Worm (Caenorhabditis elegans) whole organism, mixed stage, embryonic: ENCODE results near the gene srsx-13.

Experiments used
- M03D4.4 ChIP-seq: sonication (generic microtip); optimal IDR thresholded peaks from 2 replicates; lab custom pipeline; 2017; ENCODE audit warnings: mild to moderate bottlenecking, missing genetic modification characterization, missing compliant biosample characterization
- bed-3 ChIP-seq: fragments of 200-800 bp; sonication (Bioruptor generic); optimal IDR thresholded peaks from 3 replicates; lab custom pipeline; 2018; ENCODE audit warnings: mild to moderate bottlenecking, missing genetic modification characterization, moderate library complexity, missing compliant biosample characterization
- ceh-39 ChIP-seq: fragments of 150-350 bp; optimal IDR thresholded peaks from 2 replicates; lab custom pipeline; 2014; ENCODE audit warnings: missing biosample characterization, missing genetic modification characterization
- ceh-43 ChIP-seq: fragments of 200-800 bp; sonication (Bioruptor generic); optimal IDR thresholded peaks from 2 replicates; lab custom pipeline; 2018; ENCODE audit warnings: mild to moderate bottlenecking, missing genetic modification characterization, moderate library complexity, missing compliant biosample characterization
- ceh-83 ChIP-seq: fragments of 200-800 bp; sonication (Bioruptor generic); optimal IDR thresholded peaks from 2 replicates; lab custom pipeline; 2018; ENCODE audit warnings: mild to moderate bottlenecking, missing genetic modification characterization, missing compliant biosample characterization
- ces-1 ChIP-seq: fragments of 150-350 bp; optimal IDR thresholded peaks from 2 replicates; lab custom pipeline; 2014; ENCODE audit warnings: missing biosample characterization, missing genetic modification reagents, missing genetic modification characterization
- cnd-1 ChIP-seq: fragments of 200-800 bp; sonication (Bioruptor generic); optimal IDR thresholded peaks from 2 replicates; lab custom pipeline; 2018; ENCODE audit warnings: mild to moderate bottlenecking, missing genetic modification characterization, missing compliant biosample characterization
- drap-1 ChIP-seq: fragments of 200-800 bp; sonication (Bioruptor generic); optimal IDR thresholded peaks from 3 replicates; lab custom pipeline; 2018; ENCODE audit warnings: mild to moderate bottlenecking, missing genetic modification characterization, missing compliant biosample characterization
- elt-1 ChIP-seq: sonication (generic microtip); optimal IDR thresholded peaks from 2 replicates; lab custom pipeline; 2017; ENCODE audit warnings: missing genetic modification characterization, mild to moderate bottlenecking, missing compliant biosample characterization, antibody characterized with exemption, moderate library complexity, borderline replicate concordance; ENCODE audit not compliant: insufficient read depth
- elt-3 ChIP-seq: fragments of 150-350 bp; optimal IDR thresholded peaks from 2 replicates; lab custom pipeline; 2014; ENCODE audit warnings: missing biosample characterization, missing genetic modification characterization
- flh-1 ChIP-seq: fragments of 200-800 bp; sonication (Bioruptor generic); optimal IDR thresholded peaks from 2 replicates; lab custom pipeline; 2018; ENCODE audit warnings: mild to moderate bottlenecking, missing genetic modification characterization, moderate library complexity, missing compliant biosample characterization
- ham-2 ChIP-seq: fragments of 200-800 bp; sonication (Bioruptor generic); optimal IDR thresholded peaks from 2 replicates; lab custom pipeline; 2018; ENCODE audit warnings: mild to moderate bottlenecking, missing genetic modification characterization, missing compliant biosample characterization
- hlh-1 ChIP-seq: fragments of 150-350 bp; optimal IDR thresholded peaks from 2 replicates; lab custom pipeline; 2014; ENCODE audit warnings: missing biosample characterization, missing genetic modification reagents, missing genetic modification characterization
- lin-13 ChIP-seq: fragments of 150-350 bp; optimal IDR thresholded peaks from 2 replicates; lab custom pipeline; 2014; ENCODE audit warnings: missing biosample characterization, missing genetic modification characterization
- lin-32 ChIP-seq: fragments of 200-800 bp; sonication (Bioruptor generic); optimal IDR thresholded peaks from 2 replicates; lab custom pipeline; 2018; ENCODE audit warnings: mild to moderate bottlenecking, missing genetic modification characterization, missing compliant biosample characterization
- lsy-2 ChIP-seq: fragments of 150-350 bp; optimal IDR thresholded peaks from 2 replicates; lab custom pipeline; 2014; ENCODE audit warnings: missing biosample characterization, missing genetic modification characterization
- mab-5 ChIP-seq: fragments of 150-350 bp; optimal IDR thresholded peaks from 2 replicates; lab custom pipeline; 2014; ENCODE audit warnings: missing biosample characterization, missing genetic modification characterization
- mep-1 ChIP-seq: fragments of 150-350 bp; optimal IDR thresholded peaks from 2 replicates; lab custom pipeline; 2017; ENCODE audit warnings: missing biosample characterization, missing genetic modification reagents, missing genetic modification characterization, inconsistent platforms
- mls-2 ChIP-seq: sonication (generic microtip); optimal IDR thresholded peaks from 2 replicates; lab custom pipeline; 2016; ENCODE audit warnings: mild to moderate bottlenecking, missing genetic modification characterization, moderate library complexity, missing compliant biosample characterization
- nhr-12 ChIP-seq: fragments of 150-350 bp; optimal IDR thresholded peaks from 2 replicates; lab custom pipeline; 2014; ENCODE audit warnings: missing biosample characterization, missing genetic modification characterization
- nhr-2 ChIP-seq: fragments of 150-350 bp; optimal IDR thresholded peaks from 2 replicates; lab custom pipeline; 2014; ENCODE audit warnings: missing biosample characterization, missing genetic modification characterization
- nhr-237 ChIP-seq: fragments of 150-350 bp; optimal IDR thresholded peaks from 2 replicates; lab custom pipeline; 2014; ENCODE audit warnings: missing biosample characterization, missing genetic modification characterization
- nhr-28 ChIP-seq: fragments of 150-350 bp; optimal IDR thresholded peaks from 2 replicates; lab custom pipeline; 2014; ENCODE audit warnings: missing biosample characterization, missing genetic modification characterization
- nhr-76 ChIP-seq: sonication (generic microtip); optimal IDR thresholded peaks from 2 replicates; lab custom pipeline; 2017; ENCODE audit warnings: missing biosample characterization, missing genetic modification characterization
- pha-4 ChIP-seq: fragments of 150-350 bp; optimal IDR thresholded peaks from 2 replicates; lab custom pipeline; 2018; ENCODE audit warnings: missing biosample characterization, missing genetic modification reagents, missing genetic modification characterization
- snpc-4 ChIP-seq: fragments of 150-350 bp; optimal IDR thresholded peaks from 2 replicates; lab custom pipeline; 2014; ENCODE audit warnings: missing biosample characterization, missing genetic modification characterization
- sptf-1 ChIP-seq: sonication (generic microtip); optimal IDR thresholded peaks from 2 replicates; lab custom pipeline; 2017; ENCODE audit warnings: mild to moderate bottlenecking, missing genetic modification characterization, moderate library complexity, missing compliant biosample characterization
- tbx-8 ChIP-seq: fragments of 200-800 bp; sonication (Bioruptor generic); optimal IDR thresholded peaks from 2 replicates; lab custom pipeline; 2018; ENCODE audit warnings: mild to moderate bottlenecking, missing genetic modification characterization, moderate library complexity, missing compliant biosample characterization
- unc-120 ChIP-seq: sonication (generic microtip); optimal IDR thresholded peaks from 2 replicates; lab custom pipeline; 2017; ENCODE audit warnings: missing genetic modification characterization, missing compliant biosample characterization; ENCODE audit not compliant: poor library complexity, severe bottlenecking
- unc-39 ChIP-seq: fragments of 150-350 bp; optimal IDR thresholded peaks from 2 replicates; lab custom pipeline; 2014; ENCODE audit warnings: missing biosample characterization, missing genetic modification characterization
- unc-62 ChIP-seq: fragments of 150-350 bp; optimal IDR thresholded peaks from 2 replicates; lab custom pipeline; 2014; ENCODE audit warnings: missing biosample characterization, missing genetic modification reagents, missing genetic modification characterization
- ztf-11 ChIP-seq: fragments of 150-350 bp; optimal IDR thresholded peaks from 2 replicates; lab custom pipeline; 2014; ENCODE audit warnings: missing biosample characterization, missing genetic modification characterization

The srsx-13 gene

DNA sequence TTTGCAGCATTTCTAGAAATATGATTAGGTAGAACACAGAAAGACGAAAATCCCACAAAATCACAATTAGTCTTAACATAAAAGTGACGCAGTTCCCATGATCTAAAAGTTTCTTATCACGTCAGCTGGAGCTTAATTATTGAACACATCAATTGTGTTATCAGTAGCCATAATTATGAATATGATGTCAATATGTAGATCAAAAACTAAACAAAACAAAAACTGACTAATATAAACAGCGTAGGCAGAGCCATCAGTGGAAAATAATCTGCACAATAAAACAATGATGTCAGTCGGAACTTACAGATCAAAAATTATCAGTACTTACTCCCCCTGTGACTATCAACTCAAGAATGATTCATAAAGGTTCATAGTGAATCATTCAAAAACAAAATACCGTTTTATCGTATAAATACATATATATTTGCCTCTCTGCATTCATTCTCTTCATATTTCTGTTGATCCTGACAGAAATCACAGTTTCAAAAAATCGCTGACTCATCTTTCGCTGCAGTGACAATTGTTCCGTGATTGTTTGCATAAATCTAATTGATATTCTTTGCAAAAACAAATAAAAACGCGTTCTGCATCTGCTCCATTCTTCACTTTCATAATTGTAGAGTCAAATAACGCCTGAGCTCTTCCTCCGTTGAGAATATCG lies 29.3 kb upstream of the srsx-13 start, which contains the start of gene srr-6:
Gene srr-6, plus strand, starts transcription at position 611 of the 661 bp plus-strand sequence.
- TF ChIP-seq ces-1, result no peak
- TF ChIP-seq cnd-1, result no peak
- no peak for TF ChIP-seq elt-3

DNA sequence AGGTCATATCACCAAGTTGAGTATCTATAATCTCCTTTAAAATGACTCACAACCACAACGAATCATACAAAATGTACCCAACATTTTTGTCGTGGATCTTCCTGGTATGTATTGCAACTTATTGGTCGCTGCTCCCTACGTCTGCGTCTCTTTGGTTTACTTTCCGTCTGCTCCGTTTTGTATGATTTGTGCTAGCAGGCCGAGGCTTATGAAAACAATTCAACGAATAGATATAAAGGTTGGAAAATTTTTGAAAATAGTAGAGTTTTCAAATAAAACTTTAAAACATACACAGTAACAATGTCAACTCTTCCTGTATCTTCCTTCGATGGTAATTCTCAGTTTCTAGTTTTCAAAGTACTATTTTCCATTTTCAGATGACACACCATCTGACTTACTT lies 18.4 kb upstream of the srsx-13 start, which contains the start of gene srr-8:
Gene srr-8, plus strand, starts transcription at position 301 of the 400 bp plus-strand sequence.
- TF ChIP-seq flh-1, result no peak
- TF ChIP-seq nhr-12 (tag; lab: Kevin White, UChicago), result no peak
- TF ChIP-seq elt-3, result no peak
- no peak for TF ChIP-seq ceh-83 (GFP tag; lab: Kevin White, UChicago)
- TF ChIP-seq hlh-1 (tag; lab: Kevin White, UChicago), result no peak
- no peak for TF ChIP-seq mep-1 (tag; lab: Kevin White, UChicago)
- no peak for TF ChIP-seq sptf-1 (tag; lab: Kevin White, UChicago)
- no peak for TF ChIP-seq unc-62 (GFP tag; lab: Kevin White, UChicago)
- no peak for TF ChIP-seq unc-39 (tag; lab: Kevin White, UChicago)
- TF ChIP-seq ceh-43, result no peak
- no peak for TF ChIP-seq M03D4.4

DNA sequence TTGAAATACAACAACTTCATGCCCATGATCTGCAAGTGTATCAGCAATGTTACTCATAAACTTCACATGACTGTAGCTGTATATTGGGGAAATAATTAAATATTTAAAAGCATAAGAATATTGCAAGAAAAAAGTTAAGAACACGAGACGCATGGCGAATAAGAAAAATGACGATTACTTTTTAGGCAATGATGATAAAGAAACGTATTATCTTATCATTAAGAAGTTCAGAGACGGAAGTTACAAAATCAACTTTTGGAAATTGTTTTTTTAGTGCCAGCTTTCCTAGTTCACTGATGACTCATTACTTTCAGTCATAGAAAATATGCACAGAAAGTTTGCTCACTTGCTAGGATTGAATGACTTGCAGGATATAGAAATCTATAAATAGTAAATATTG lies 17.4 kb upstream of the srsx-13 start, which contains the start of gene ugt-7:
Gene ugt-7, minus strand, starts transcription at position 161 of the 400 bp plus-strand sequence.
- TF ChIP-seq tbx-8 (GFP tag; lab: Kevin White, UChicago), result no peak
- no peak for TF ChIP-seq ceh-39 (tag; lab: Kevin White, UChicago)
- no peak for TF ChIP-seq unc-120 (tag; lab: Kevin White, UChicago)
- no peak for TF ChIP-seq lin-32 (GFP tag; lab: Kevin White, UChicago)
- no peak for TF ChIP-seq ceh-83 (GFP tag; lab: Kevin White, UChicago)
- no peak for TF ChIP-seq hlh-1 (tag; lab: Kevin White, UChicago)
- no peak for TF ChIP-seq nhr-2 (tag; lab: Kevin White, UChicago)
- TF ChIP-seq lsy-2 (tag; lab: Kevin White, UChicago), result no peak
- TF ChIP-seq unc-39 (tag; lab: Kevin White, UChicago), result no peak
- TF ChIP-seq drap-1 (GFP tag; lab: Kevin White, UChicago), result no peak
- no peak for TF ChIP-seq nhr-76 (tag; lab: Kevin White, UChicago)
- TF ChIP-seq cnd-1, result no peak
- TF ChIP-seq ces-1, result no peak
- no peak for TF ChIP-seq pha-4
- no peak for TF ChIP-seq lin-13 (tag; lab: Kevin White, UChicago)
- no peak for TF ChIP-seq mls-2 (tag; lab: Kevin White, UChicago)
- TF ChIP-seq nhr-12 (tag; lab: Kevin White, UChicago), result no peak
- no peak for TF ChIP-seq unc-62 (GFP tag; lab: Kevin White, UChicago)
- no peak for TF ChIP-seq snpc-4 (tag; lab: Kevin White, UChicago)
- TF ChIP-seq ceh-43, result no peak

DNA sequence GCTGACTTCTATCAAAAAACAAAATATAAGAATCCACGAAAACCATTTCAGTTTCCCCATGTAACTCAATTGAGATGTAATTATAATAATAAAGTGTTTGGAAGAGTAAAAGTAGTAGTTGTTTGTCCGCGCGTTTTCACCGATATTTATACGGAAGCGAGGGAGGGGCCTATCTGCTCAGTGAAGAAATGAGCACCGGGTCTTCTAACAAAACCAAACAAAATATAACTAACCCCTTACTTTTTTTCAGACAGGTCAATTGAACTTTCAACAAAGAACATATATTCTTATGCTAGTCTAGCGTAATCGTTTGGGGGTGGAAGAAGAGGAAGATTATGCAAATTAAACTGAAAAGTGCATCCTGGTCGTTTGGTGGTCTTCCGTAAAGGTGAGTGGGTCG lies 12.2 kb upstream of the srsx-13 start, which contains the start of gene ncx-9:
Gene ncx-9, minus strand, starts transcription at position 101 of the 400 bp plus-strand sequence.
- TF ChIP-seq ham-2 (no peak), bed-3 (no peak), nhr-28 (no peak), sptf-1 (tag; lab: Kevin White, UChicago) (no peak), elt-3 (no peak), M03D4.4 (no peak), flh-1 (no peak), mls-2 (tag; lab: Kevin White, UChicago) (no peak), nhr-237 (tag; lab: Kevin White, UChicago) (no peak), ceh-43 (no peak), ztf-11 (tag; lab: Kevin White, UChicago) (no peak), snpc-4 (tag; lab: Kevin White, UChicago) (no peak), unc-62 (GFP tag; lab: Kevin White, UChicago) (no peak)

DNA sequence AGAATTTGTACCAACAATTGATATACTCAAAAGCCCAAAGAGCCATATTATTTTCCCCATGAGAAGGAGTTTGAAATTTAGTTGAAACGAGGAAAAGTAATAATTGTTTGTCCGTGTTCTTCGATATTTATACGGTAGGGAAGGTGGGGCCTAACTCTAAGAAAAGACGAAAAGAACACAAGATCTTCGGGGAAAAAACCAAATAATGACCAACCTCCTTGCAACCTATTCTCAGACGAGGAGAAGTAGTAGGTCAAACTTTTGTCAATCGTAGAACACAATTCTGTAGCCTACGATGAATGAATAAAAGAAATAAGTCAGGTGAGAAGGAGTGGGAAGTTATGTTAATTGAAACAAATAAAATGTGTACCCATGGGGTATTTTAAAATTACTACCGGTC lies 4.1 kb upstream of the srsx-13 start, which contains the start of gene ncx-8:
Gene ncx-8, minus strand, starts transcription at position 101 of the 400 bp plus-strand sequence.
- no peak for TF ChIP-seq elt-3
- TF ChIP-seq drap-1 (GFP tag; lab: Kevin White, UChicago), result no peak
- no peak for TF ChIP-seq mab-5
- TF ChIP-seq flh-1, result no peak
- TF ChIP-seq unc-120 (tag; lab: Kevin White, UChicago), result no peak
- no peak for TF ChIP-seq elt-1 (tag; lab: Kevin White, UChicago)
- no peak for TF ChIP-seq ham-2
- no peak for TF ChIP-seq hlh-1 (tag; lab: Kevin White, UChicago)
- TF ChIP-seq nhr-2 (tag; lab: Kevin White, UChicago), result no peak
- TF ChIP-seq ceh-83 (GFP tag; lab: Kevin White, UChicago), result no peak
- no peak for TF ChIP-seq tbx-8 (GFP tag; lab: Kevin White, UChicago)
- no peak for TF ChIP-seq bed-3
- no peak for TF ChIP-seq snpc-4 (tag; lab: Kevin White, UChicago)
- TF ChIP-seq nhr-76 (tag; lab: Kevin White, UChicago), result no peak
- no peak for TF ChIP-seq unc-62 (GFP tag; lab: Kevin White, UChicago)
- TF ChIP-seq ceh-39 (tag; lab: Kevin White, UChicago), result no peak
